Fruit fly (Drosophila melanogaster) whole organism, embryonic: ENCODE measurements around the gene CG5445.

ENCODE experiments used
- CG11247 ChIP-seq: fragments of 200-800 bp; sonication (Bioruptor generic); IDR thresholded peaks from 2 replicates; pipeline ENCODE4 v1.3.6; 2022; ENCODE audit warnings: missing biosample characterization, missing genetic modification characterization
- CG12659 ChIP-seq: fragments of 200-800 bp; sonication (Bioruptor generic); optimal IDR thresholded peaks from 3 replicates; lab custom pipeline; 2017; ENCODE audit warnings: mild to moderate bottlenecking, missing biosample characterization, missing genetic modification reagents, missing genetic modification characterization
- CG12744 ChIP-seq: fragments of 200-800 bp; sonication (Bioruptor generic); optimal IDR thresholded peaks from 2 replicates; lab custom pipeline; 2016; ENCODE audit warnings: missing biosample characterization, missing genetic modification characterization
- CG13624 ChIP-seq: fragments of 200-800 bp; sonication (Bioruptor generic); optimal IDR thresholded peaks from 2 replicates; lab custom pipeline; 2016; ENCODE audit warnings: missing biosample characterization, missing genetic modification characterization
- CG15514 ChIP-seq: fragments of 200-800 bp; sonication (Bioruptor generic); optimal IDR thresholded peaks from 3 replicates; lab custom pipeline; 2017; ENCODE audit warnings: missing biosample characterization, missing genetic modification characterization, mild to moderate bottlenecking, moderate library complexity, missing genetic modification reagents
- CG1603 ChIP-seq: fragments of 200-800 bp; sonication (Bioruptor generic); optimal IDR thresholded peaks from 2 replicates; lab custom pipeline; 2019; ENCODE audit warnings: missing biosample characterization, mild to moderate bottlenecking, missing genetic modification characterization, moderate library complexity
- CG1647 ChIP-seq: fragments of 200-800 bp; sonication (Bioruptor generic); optimal IDR thresholded peaks from 3 replicates; lab custom pipeline; 2016; ENCODE audit warnings: missing biosample characterization, missing genetic modification characterization
- CG17186 ChIP-seq: fragments of 200-800 bp; sonication (Bioruptor generic); optimal IDR thresholded peaks from 3 replicates; lab custom pipeline; 2017; ENCODE audit warnings: missing biosample characterization, missing genetic modification reagents, missing genetic modification characterization
- CG17612 ChIP-seq: fragments of 200-800 bp; sonication (Bioruptor generic); IDR thresholded peaks from 2 replicates; pipeline ENCODE4 v1.3.6; 2022; ENCODE audit warnings: missing biosample characterization, missing genetic modification characterization
- CG2129 ChIP-seq: fragments of 200-800 bp; sonication (Bioruptor generic); IDR thresholded peaks from 2 replicates; pipeline ENCODE4 v1.3.6; 2022; ENCODE audit warnings: missing biosample characterization, missing genetic modification characterization; ENCODE audit not compliant: partially characterized antibody
- CG4854 ChIP-seq: fragments of 200-800 bp; sonication (Bioruptor generic); optimal IDR thresholded peaks from 2 replicates; lab custom pipeline; 2016; ENCODE audit warnings: missing biosample characterization, missing genetic modification characterization, inconsistent platforms
- CG8290 ChIP-seq, 3 experiments: fragments of 200-800 bp; sonication (Bioruptor generic); optimal IDR thresholded peaks; 2 replicates each; lab custom pipeline; 2016 to 2019; ENCODE audit warnings: missing biosample characterization in 3 of 3, missing genetic modification characterization in 3 of 3, mild to moderate bottlenecking in 2 of 3, moderate library complexity in 1 of 3
- CG8765 ChIP-seq: fragments of 200-800 bp; sonication (Bioruptor generic); IDR thresholded peaks from 2 replicates; pipeline ENCODE4 v1.3.6; 2022; ENCODE audit warnings: missing biosample characterization, missing genetic modification characterization
- CG9215 ChIP-seq: fragments of 200-800 bp; sonication (Bioruptor generic); IDR thresholded peaks from 2 replicates; pipeline ENCODE4 v1.3.6; 2022; ENCODE audit warnings: missing biosample characterization, missing genetic modification characterization
- CG9797 ChIP-seq: fragments of 200-800 bp; sonication (Bioruptor generic); optimal IDR thresholded peaks from 3 replicates; lab custom pipeline; 2018; ENCODE audit warnings: missing biosample characterization, mild to moderate bottlenecking, missing genetic modification characterization
- CG9817 ChIP-seq: fragments of 200-800 bp; sonication (Bioruptor generic); optimal IDR thresholded peaks from 2 replicates; lab custom pipeline; 2018; ENCODE audit warnings: missing biosample characterization, mild to moderate bottlenecking, missing genetic modification characterization, moderate library complexity
- CTCF ChIP-seq: fragments of 200-800 bp; sonication (Bioruptor generic); optimal IDR thresholded peaks from 2 replicates; lab custom pipeline; 2017; ENCODE audit warnings: missing biosample characterization, mild to moderate bottlenecking, missing genetic modification characterization, moderate library complexity
- Dip2 ChIP-seq: fragments of 200-800 bp; sonication (Bioruptor generic); IDR thresholded peaks from 2 replicates; pipeline ENCODE4 v1.3.6; 2022; ENCODE audit warnings: missing biosample characterization, missing genetic modification characterization
- Dll ChIP-seq: fragments of 200-800 bp; sonication (Bioruptor generic); IDR thresholded peaks from 4 replicates; pipeline ENCODE4 v1.3.6; 2022; ENCODE audit warnings: missing biosample characterization, missing genetic modification characterization; ENCODE audit not compliant: partially characterized antibody
- Doc3 ChIP-seq: fragments of 200-800 bp; sonication (Bioruptor generic); IDR thresholded peaks from 3 replicates; pipeline ENCODE4 v1.3.6; 2022; ENCODE audit warnings: missing biosample characterization, missing genetic modification characterization; ENCODE audit not compliant: partially characterized antibody
- Dref ChIP-seq: fragments of 200-800 bp; sonication (Bioruptor generic); IDR thresholded peaks from 2 replicates; pipeline ENCODE4 v1.3.6; 2022; ENCODE audit warnings: missing biosample characterization, missing genetic modification characterization
- HLH4C ChIP-seq: fragments of 200-800 bp; sonication (Bioruptor generic); IDR thresholded peaks from 3 replicates; pipeline ENCODE4 v1.3.6; 2022; ENCODE audit warnings: missing biosample characterization, missing genetic modification characterization; ENCODE audit not compliant: partially characterized antibody
- HLHmδ ChIP-seq: fragments of 200-800 bp; sonication (Bioruptor generic); optimal IDR thresholded peaks from 2 replicates; lab custom pipeline; 2018; ENCODE audit warnings: missing biosample characterization, mild to moderate bottlenecking, missing genetic modification characterization, moderate library complexity
- HmgZ ChIP-seq: fragments of 200-800 bp; sonication (Bioruptor generic); optimal IDR thresholded peaks from 2 replicates; lab custom pipeline; 2018; ENCODE audit warnings: missing biosample characterization, mild to moderate bottlenecking, missing genetic modification characterization
- Hr39 ChIP-seq: fragments of >200 bp; optimal IDR thresholded peaks from 2 replicates; lab custom pipeline; 2017
- MBD-R2 ChIP-seq: fragments of 200-800 bp; sonication (Bioruptor generic); IDR thresholded peaks from 2 replicates; pipeline ENCODE4 v1.3.6; 2022; ENCODE audit warnings: missing biosample characterization, missing genetic modification characterization
- Opbp ChIP-seq: fragments of 200-800 bp; sonication (Bioruptor generic); IDR thresholded peaks from 3 replicates; pipeline ENCODE4 v1.3.6; 2022; ENCODE audit warnings: missing biosample characterization, missing genetic modification characterization; ENCODE audit not compliant: partially characterized antibody
- Scr ChIP-seq: fragments of 200-800 bp; sonication (Bioruptor generic); IDR thresholded peaks from 2 replicates; pipeline ENCODE4 v1.3.6; 2022; ENCODE audit warnings: missing biosample characterization, missing genetic modification characterization; ENCODE audit not compliant: partially characterized antibody
- Six4 ChIP-seq: fragments of 200-800 bp; sonication (Bioruptor generic); optimal IDR thresholded peaks from 2 replicates; lab custom pipeline; 2016; ENCODE audit warnings: missing biosample characterization, missing genetic modification characterization
- amos ChIP-seq: fragments of 200-800 bp; sonication (Bioruptor generic); IDR thresholded peaks from 2 replicates; pipeline ENCODE4 v1.3.6; 2022; ENCODE audit warnings: missing biosample characterization, missing genetic modification characterization; ENCODE audit not compliant: partially characterized antibody
- ato ChIP-seq: fragments of 200-800 bp; sonication (Bioruptor generic); IDR thresholded peaks from 2 replicates; pipeline ENCODE4 v1.3.6; 2022; ENCODE audit warnings: missing biosample characterization, missing genetic modification characterization; ENCODE audit not compliant: partially characterized antibody
- bbx ChIP-seq: fragments of 200-800 bp; sonication (Bioruptor generic); IDR thresholded peaks from 2 replicates; pipeline ENCODE4 v1.3.6; 2022; ENCODE audit warnings: missing biosample characterization, missing genetic modification characterization; ENCODE audit not compliant: partially characterized antibody
- br ChIP-seq: fragments of >200 bp; optimal IDR thresholded peaks from 2 replicates; lab custom pipeline; 2017
- bsh ChIP-seq, 2 experiments: fragments of 200-800 bp; sonication (Bioruptor generic); optimal IDR thresholded peaks; 2 replicates each; lab custom pipeline; 2017 to 2018; ENCODE audit warnings: mild to moderate bottlenecking in 2 of 2, missing biosample characterization in 2 of 2, missing genetic modification characterization in 2 of 2, moderate library complexity in 1 of 2
- ems ChIP-seq: fragments of 200-800 bp; sonication (Bioruptor generic); optimal IDR thresholded peaks from 3 replicates; lab custom pipeline; 2016; ENCODE audit warnings: missing biosample characterization, missing genetic modification characterization
- fd3F ChIP-seq: fragments of 200-800 bp; sonication (Bioruptor generic); optimal IDR thresholded peaks from 2 replicates; lab custom pipeline; 2018; ENCODE audit warnings: missing biosample characterization, mild to moderate bottlenecking, missing genetic modification characterization, moderate library complexity
- gro ChIP-seq: fragments of 200-800 bp; sonication (Bioruptor generic); optimal IDR thresholded peaks from 2 replicates; lab custom pipeline; 2016; ENCODE audit warnings: missing biosample characterization, missing genetic modification characterization
- hbn ChIP-seq: fragments of 200-800 bp; sonication (Bioruptor generic); IDR thresholded peaks from 2 replicates; pipeline ENCODE4 v1.3.6; 2022; ENCODE audit warnings: missing biosample characterization, missing genetic modification characterization; ENCODE audit not compliant: partially characterized antibody
- jing ChIP-seq: fragments of 200-800 bp; sonication (Bioruptor generic); optimal IDR thresholded peaks from 2 replicates; lab custom pipeline; 2018; ENCODE audit warnings: missing biosample characterization, mild to moderate bottlenecking, missing genetic modification characterization
- phol ChIP-seq: fragments of 200-800 bp; sonication (Bioruptor generic); optimal IDR thresholded peaks from 3 replicates; lab custom pipeline; 2018; ENCODE audit warnings: missing biosample characterization, mild to moderate bottlenecking, missing genetic modification characterization, moderate library complexity
- rib ChIP-seq: fragments of 200-800 bp; sonication (Bioruptor generic); IDR thresholded peaks from 2 replicates; pipeline ENCODE4 v1.3.6; 2022; ENCODE audit warnings: missing biosample characterization, missing genetic modification characterization
- scrt ChIP-seq: fragments of 200-800 bp; sonication (Bioruptor generic); optimal IDR thresholded peaks from 2 replicates; lab custom pipeline; 2018; ENCODE audit warnings: missing biosample characterization, mild to moderate bottlenecking, missing genetic modification characterization, moderate library complexity
- tgo ChIP-seq: fragments of 200-800 bp; sonication (Bioruptor generic); IDR thresholded peaks from 3 replicates; pipeline ENCODE4 v1.3.6; 2022; ENCODE audit warnings: missing biosample characterization, missing genetic modification characterization
- tup ChIP-seq: fragments of 200-800 bp; sonication (Bioruptor generic); optimal IDR thresholded peaks from 2 replicates; lab custom pipeline; 2016; ENCODE audit warnings: missing biosample characterization, mild to moderate bottlenecking, missing genetic modification characterization, moderate library complexity
- vnd ChIP-seq: fragments of 200-800 bp; sonication (Bioruptor generic); IDR thresholded peaks from 3 replicates; pipeline ENCODE4 v1.3.6; 2022; ENCODE audit warnings: missing biosample characterization, missing genetic modification characterization; ENCODE audit not compliant: partially characterized antibody
- vvl ChIP-seq: fragments of 200-800 bp; sonication (Bioruptor generic); IDR thresholded peaks from 2 replicates; pipeline ENCODE4 v1.3.6; 2022; ENCODE audit warnings: missing biosample characterization, missing genetic modification characterization
- wor ChIP-seq: fragments of 200-800 bp; sonication (Bioruptor generic); IDR thresholded peaks from 2 replicates; pipeline ENCODE4 v1.3.6; 2022; ENCODE audit warnings: missing biosample characterization, missing genetic modification characterization
- zen2 ChIP-seq: fragments of 200-800 bp; sonication (Bioruptor generic); IDR thresholded peaks from 3 replicates; pipeline ENCODE4 v1.3.6; 2022; ENCODE audit warnings: missing biosample characterization, missing genetic modification characterization; ENCODE audit not compliant: partially characterized antibody
- zfh1 ChIP-seq: fragments of 200-800 bp; sonication (Bioruptor generic); IDR thresholded peaks from 3 replicates; pipeline ENCODE4 v1.3.6; 2022; ENCODE audit warnings: missing biosample characterization, missing genetic modification characterization
- zfh2 ChIP-seq: fragments of 200-800 bp; sonication (Bioruptor generic); optimal IDR thresholded peaks from 2 replicates; lab custom pipeline; 2016; ENCODE audit warnings: missing biosample characterization, missing genetic modification characterization

Gene CG5445

dm6 chrX:17244854-17245253 is 37.4 kb upstream of the CG5445 start, which contains the start of gene CG8915 (continued):
- TF ChIP-seq Scr (GFP tag; lab: Robert Waterston, UW) (peak; percentile 49), zen2 (GFP tag; lab: Robert Waterston, UW) (peak; percentile 63), CG9817 (tag; lab: Kevin White, UChicago) (no peak), zfh2 (GFP tag; lab: Kevin White, UChicago) (no peak), Hr39 (no peak), CG4854 (GFP tag; lab: Kevin White, UChicago) (no peak), Six4 (GFP tag; lab: Kevin White, UChicago) (no peak), vnd (peak; percentile 48; the same call in 1 of the 3 replicates), Opbp (peak; percentile 66; the same call in 2 of the 3 replicates), zfh1 (no peak), vvl (GFP tag; lab: Robert Waterston, UW) (no peak), scrt (GFP tag; lab: Kevin White, UChicago) (no peak), CG17186 (GFP tag; lab: Kevin White, UChicago) (peak; percentile 16), amos (GFP tag; lab: Robert Waterston, UW) (peak; percentile 47; the same call in 1 of the 2 replicates), CG11247 (GFP tag; lab: Robert Waterston, UW) (no peak), jing (GFP tag; lab: Kevin White, UChicago) (no peak), fd3F (GFP tag; lab: Kevin White, UChicago) (no peak), HLH4C (peak; percentile 74), CTCF (GFP tag; lab: Kevin White, UChicago) (no peak), tup (GFP tag; lab: Kevin White, UChicago) (no peak), CG1603 (tag; lab: Kevin White, UChicago) (peak; percentile 25), br (lab: Kevin White, UChicago) (no peak), gro (GFP tag; lab: Kevin White, UChicago) (no peak), Dref (peak; percentile 75), CG1647 (GFP tag; lab: Kevin White, UChicago) (no peak), CG9215 (GFP tag; lab: Robert Waterston, UW) (no peak), HLHmδ (GFP tag; lab: Kevin White, UChicago) (no peak), CG2129 (GFP tag; lab: Robert Waterston, UW) (no peak), Dll (GFP tag; lab: Robert Waterston, UW) (peak; percentile 62; the same call in 3 of the 4 replicates), ato (peak; percentile 61; the same call in 1 of the 2 replicates), tgo (no peak), CG8290 (GFP tag; optimal IDR thresholded peaks at IDR 0.05; lab: Kevin White, UChicago) (no peak), CG8290 (tag; optimal IDR thresholded peaks at IDR 0.05; lab: Kevin White, UChicago) (no peak), MBD-R2 (GFP tag; lab: Robert Waterston, UW) (peak; percentile 69), bsh (GFP tag; optimal IDR thresholded peaks at IDR 0.05; lab: Kevin White, UChicago) (no peak), rib (GFP tag; lab: Robert Waterston, UW) (no peak), CG13624 (GFP tag; lab: Kevin White, UChicago) (peak; percentile 9), phol (peak; percentile 18), Dip2 (GFP tag; lab: Robert Waterston, UW) (no peak), HmgZ (tag; lab: Kevin White, UChicago) (no peak), CG8765 (GFP tag; lab: Robert Waterston, UW) (no peak), CG17612 (GFP tag; lab: Robert Waterston, UW) (no peak), CG12659 (GFP tag; lab: Kevin White, UChicago) (peak; percentile 32), hbn (GFP tag; lab: Robert Waterston, UW) (peak; percentile 46; the same call in 1 of the 2 replicates), CG15514 (GFP tag; lab: Kevin White, UChicago) (peak; percentile 24), Doc3 (GFP tag; lab: Robert Waterston, UW) (peak; percentile 45; the same call in 1 of the 3 replicates), bbx (GFP tag; lab: Robert Waterston, UW) (peak; percentile 79), wor (GFP tag; lab: Robert Waterston, UW) (no peak), CG12744 (GFP tag; lab: Kevin White, UChicago) (no peak), ems (GFP tag; lab: Kevin White, UChicago) (no peak), CG9797 (GFP tag; lab: Kevin White, UChicago) (peak; percentile 48)
